Fruit fly (Drosophila melanogaster) whole organism, wandering third instar larva: Measurements from ENCODE around the gene dpr16.

Source experiments
- Abd-B ChIP-seq: fragments of >200 bp; optimal IDR thresholded peaks from 2 replicates; lab custom pipeline; 2017; ENCODE audit warnings: missing biosample characterization, missing genetic modification characterization
- CG32264 ChIP-seq: fragments of 200-800 bp; sonication (Bioruptor generic); optimal IDR thresholded peaks from 2 replicates; lab custom pipeline; 2016; ENCODE audit warnings: missing biosample characterization, missing genetic modification characterization
- CG9705 ChIP-seq: fragments of 200-800 bp; sonication (Bioruptor generic); optimal IDR thresholded peaks from 2 replicates; lab custom pipeline; 2018; ENCODE audit warnings: missing biosample characterization, mild to moderate bottlenecking, missing genetic modification characterization
- CrebA ChIP-seq: fragments of 200-800 bp; sonication (Bioruptor generic); optimal IDR thresholded peaks from 2 replicates; lab custom pipeline; 2016; ENCODE audit warnings: missing biosample characterization, mild to moderate bottlenecking, missing genetic modification characterization, borderline replicate concordance
- Dfd ChIP-seq: fragments of >200 bp; optimal IDR thresholded peaks from 2 replicates; lab custom pipeline; 2017; ENCODE audit warnings: missing biosample characterization, missing genetic modification characterization
- Dif ChIP-seq: fragments of 200-275, 200-300 bp; sonication (Bioruptor generic); optimal IDR thresholded peaks from 2 replicates; lab custom pipeline; 2018; ENCODE audit warnings: missing biosample characterization, missing genetic modification characterization; ENCODE audit not compliant: partially characterized antibody
- GATAd ChIP-seq: sonication (Bioruptor generic); optimal IDR thresholded peaks from 2 replicates; lab custom pipeline; 2016; ENCODE audit warnings: missing biosample characterization, missing genetic modification characterization
- HLH106 ChIP-seq: fragments of 200-800 bp; optimal IDR thresholded peaks from 3 replicates; lab custom pipeline; 2019; ENCODE audit warnings: missing biosample characterization, mild to moderate bottlenecking, missing genetic modification characterization, moderate library complexity
- Hnf4 ChIP-seq: fragments of 200-800 bp; sonication (Bioruptor generic); optimal IDR thresholded peaks from 2 replicates; lab custom pipeline; 2016; ENCODE audit warnings: missing biosample characterization, mild to moderate bottlenecking, missing genetic modification characterization
- Hr78 ChIP-seq: fragments of >200 bp; optimal IDR thresholded peaks from 2 replicates; lab custom pipeline; 2017; ENCODE audit warnings: missing biosample characterization, missing genetic modification characterization
- Hr83 ChIP-seq: fragments of 200-300 bp; sonication (Bioruptor generic); optimal IDR thresholded peaks from 2 replicates; lab custom pipeline; 2016; ENCODE audit warnings: missing biosample characterization, mild to moderate bottlenecking, missing genetic modification characterization, moderate library complexity; ENCODE audit not compliant: poor library complexity, severe bottlenecking
- Jra ChIP-seq: sonication (Bioruptor generic); optimal IDR thresholded peaks from 2 replicates; lab custom pipeline; 2016; ENCODE audit warnings: missing biosample characterization, missing genetic modification characterization
- Mio ChIP-seq: sonication (Bioruptor generic); optimal IDR thresholded peaks from 2 replicates; lab custom pipeline; 2016; ENCODE audit warnings: missing biosample characterization, missing genetic modification characterization
- Myc ChIP-seq: fragments of >200 bp; optimal IDR thresholded peaks from 2 replicates; lab custom pipeline; 2017
- N ChIP-seq: fragments of >200 bp; optimal IDR thresholded peaks from 2 replicates; lab custom pipeline; 2018; ENCODE audit warnings: missing biosample characterization, missing external identifiers, missing genetic modification characterization
- OdsH ChIP-seq: fragments of 200-800 bp; sonication (Bioruptor generic); optimal IDR thresholded peaks from 2 replicates; lab custom pipeline; 2016; ENCODE audit warnings: missing biosample characterization, mild to moderate bottlenecking, missing genetic modification characterization
- Rel ChIP-seq, 2 experiments: fragments of 200-800 bp; sonication (Bioruptor generic) in 1 of 2; optimal IDR thresholded peaks; 2 replicates in 1 of 2; 3 replicates in 1 of 2; lab custom pipeline; 2016 to 2019; ENCODE audit warnings: mild to moderate bottlenecking in 2 of 2, missing biosample characterization in 2 of 2, missing genetic modification characterization in 2 of 2, moderate library complexity in 1 of 2
- Sp1 ChIP-seq: fragments of 200-800 bp; sonication (Bioruptor generic); optimal IDR thresholded peaks from 3 replicates; lab custom pipeline; 2019; ENCODE audit warnings: missing biosample characterization, mild to moderate bottlenecking, missing genetic modification characterization, moderate library complexity
- Vsx2 ChIP-seq: fragments of 200-300, 225-300 bp; sonication (Bioruptor generic); optimal IDR thresholded peaks from 2 replicates; lab custom pipeline; 2018; ENCODE audit warnings: missing biosample characterization, missing genetic modification characterization; ENCODE audit not compliant: partially characterized antibody
- br ChIP-seq: fragments of 200-800 bp; sonication (Bioruptor generic); optimal IDR thresholded peaks from 2 replicates; lab custom pipeline; 2016; ENCODE audit warnings: missing biosample characterization, missing genetic modification characterization
- brk ChIP-seq: fragments of 200-800 bp; sonication (Bioruptor generic); optimal IDR thresholded peaks from 2 replicates; lab custom pipeline; 2016; ENCODE audit warnings: missing biosample characterization, mild to moderate bottlenecking, missing genetic modification characterization
- dl ChIP-seq, 2 experiments: fragments of 175-275, 200-275 bp in 1 of 2; fragments of 200-275 bp in 1 of 2; sonication (Bioruptor generic); optimal IDR thresholded peaks; lab custom pipeline; 2018; ENCODE audit warnings: mild to moderate bottlenecking in 2 of 2, missing biosample characterization in 2 of 2, missing genetic modification characterization in 2 of 2, moderate library complexity in 2 of 2; ENCODE audit not compliant: partially characterized antibody in 2 of 2, insufficient read depth in 1 of 2
- dmrt93B ChIP-seq: fragments of 200-800 bp; sonication (Bioruptor generic); optimal IDR thresholded peaks from 2 replicates; lab custom pipeline; 2018; ENCODE audit warnings: missing biosample characterization, mild to moderate bottlenecking, missing genetic modification characterization
- dsf ChIP-seq: sonication (Bioruptor generic); optimal IDR thresholded peaks from 2 replicates; lab custom pipeline; 2016; ENCODE audit warnings: missing biosample characterization, missing genetic modification characterization, borderline replicate concordance
- ey ChIP-seq: fragments of 200-800 bp; sonication (Bioruptor generic); optimal IDR thresholded peaks from 2 replicates; lab custom pipeline; 2016; ENCODE audit warnings: missing biosample characterization, missing genetic modification characterization
- foxo ChIP-seq, 2 experiments: fragments of 200-800 bp; sonication (Bioruptor generic); optimal IDR thresholded peaks; 2 replicates in 1 of 2; 3 replicates in 1 of 2; lab custom pipeline; 2016 to 2017; ENCODE audit warnings: missing biosample characterization in 2 of 2, missing genetic modification characterization in 2 of 2
- fru ChIP-seq: fragments of 200-800 bp; sonication (Bioruptor generic); optimal IDR thresholded peaks from 3 replicates; lab custom pipeline; 2016; ENCODE audit warnings: missing biosample characterization, mild to moderate bottlenecking, missing genetic modification characterization
- h ChIP-seq: fragments of 200-800 bp; sonication (Bioruptor generic); optimal IDR thresholded peaks from 3 replicates; lab custom pipeline; 2016; ENCODE audit warnings: missing biosample characterization, mild to moderate bottlenecking, missing genetic modification characterization
- jim ChIP-seq: fragments of 175-275, 200-325 bp; sonication (Bioruptor generic); optimal IDR thresholded peaks from 2 replicates; lab custom pipeline; 2016; ENCODE audit warnings: missing biosample characterization, mild to moderate bottlenecking, missing genetic modification characterization
- lola ChIP-seq: fragments of >200 bp; optimal IDR thresholded peaks from 2 replicates; lab custom pipeline; 2017; ENCODE audit warnings: missing biosample characterization, missing genetic modification characterization
- pan ChIP-seq: fragments of >200 bp; optimal IDR thresholded peaks from 2 replicates; lab custom pipeline; 2017
- psq ChIP-seq: fragments of 200-800 bp; sonication (Bioruptor generic); optimal IDR thresholded peaks from 3 replicates; lab custom pipeline; 2017; ENCODE audit warnings: missing biosample characterization, mild to moderate bottlenecking, missing genetic modification characterization, moderate library complexity
- rgr ChIP-seq: fragments of 200-800 bp; sonication (Bioruptor generic); optimal IDR thresholded peaks from 3 replicates; lab custom pipeline; 2016; ENCODE audit warnings: missing biosample characterization, mild to moderate bottlenecking, missing genetic modification characterization
- sage ChIP-seq: fragments of 200-800 bp; sonication (Bioruptor generic); optimal IDR thresholded peaks from 2 replicates; lab custom pipeline; 2016; ENCODE audit warnings: missing biosample characterization, mild to moderate bottlenecking, missing genetic modification characterization
- sv ChIP-seq: fragments of 200-800 bp; sonication (Bioruptor generic); optimal IDR thresholded peaks from 3 replicates; lab custom pipeline; 2016; ENCODE audit warnings: missing biosample characterization, missing genetic modification characterization
- tai ChIP-seq: sonication (Bioruptor generic); optimal IDR thresholded peaks from 2 replicates; lab custom pipeline; 2016; ENCODE audit warnings: missing biosample characterization, missing genetic modification characterization
- usp ChIP-seq: fragments of >200 bp; optimal IDR thresholded peaks from 2 replicates; lab custom pipeline; 2017; ENCODE audit warnings: missing biosample characterization, missing genetic modification characterization
- woc ChIP-seq: sonication (Bioruptor generic); optimal IDR thresholded peaks from 2 replicates; lab custom pipeline; 2016; ENCODE audit warnings: missing biosample characterization, mild to moderate bottlenecking, missing genetic modification characterization

The dpr16 gene

DNA sequence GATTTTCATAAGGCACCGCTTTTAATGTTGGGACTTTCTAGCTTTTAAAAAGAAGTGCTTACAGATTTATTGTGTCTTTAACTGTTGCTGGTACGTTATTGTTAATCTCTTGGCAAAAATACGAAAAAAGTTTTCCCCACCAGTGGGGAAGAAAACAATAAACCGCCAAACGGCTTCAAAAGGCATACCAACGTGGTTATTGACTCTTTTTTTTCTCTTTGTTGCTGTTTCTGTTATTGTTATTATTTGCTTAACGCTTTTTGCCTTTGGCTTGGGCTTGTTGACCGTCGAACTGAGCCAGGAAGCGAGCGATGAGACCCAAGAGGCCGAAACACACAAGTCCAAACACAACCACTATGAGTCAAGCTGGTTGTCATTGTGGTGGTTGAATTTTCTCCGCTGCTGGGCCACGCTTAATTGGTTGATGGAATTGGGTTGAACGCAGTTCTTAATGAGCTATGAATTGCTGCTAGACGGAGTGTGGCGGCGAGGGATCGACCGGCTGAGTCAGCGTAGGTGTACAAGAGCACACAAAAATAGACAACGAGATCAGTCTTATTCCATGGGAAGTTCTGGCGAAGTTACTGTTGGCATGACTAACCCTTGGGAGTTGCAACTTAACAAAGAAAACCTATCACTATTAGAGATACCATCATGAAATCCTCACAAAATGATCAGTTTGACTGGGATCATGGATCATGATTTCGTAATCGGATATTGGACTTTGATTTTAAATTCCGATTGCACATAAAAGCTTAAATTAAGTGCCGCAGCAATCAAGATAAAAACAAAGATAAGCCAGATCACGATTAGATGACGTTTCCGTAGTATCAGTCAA is 56.8 kb downstream of the dpr16 start:
- no peak for TF ChIP-seq Rel (GFP tag; optimal IDR thresholded peaks at IDR 0.05; lab: Kevin White, UChicago)
- TF ChIP-seq Rel (tag; optimal IDR thresholded peaks at IDR 0.05; lab: Kevin White, UChicago), result peak; percentile 80
- TF ChIP-seq Vsx2, result no peak

DNA sequence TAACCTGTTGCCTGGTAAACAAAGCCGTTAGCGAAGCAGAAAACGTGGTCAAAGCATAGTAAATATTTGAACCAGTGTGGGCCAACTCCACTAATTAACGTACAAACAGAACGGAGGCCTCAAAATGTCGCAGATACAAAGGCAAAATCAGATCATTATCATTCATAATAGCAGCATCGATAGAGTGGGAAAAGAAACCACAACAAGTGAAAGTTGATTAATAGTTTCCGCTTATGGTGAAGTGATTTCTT is 57.3 kb downstream of the dpr16 start:
- TF ChIP-seq psq, result no peak
- no peak for TF ChIP-seq CrebA (GFP tag; lab: Kevin White, UChicago)
- TF ChIP-seq jim (GFP tag; lab: Kevin White, UChicago), result no peak
- TF ChIP-seq CG9705 (GFP tag; lab: Kevin White, UChicago), result no peak
- no peak for TF ChIP-seq CG32264 (GFP tag; lab: Kevin White, UChicago)
- TF ChIP-seq tai (GFP tag; lab: Kevin White, UChicago), result no peak
- TF ChIP-seq dsf (GFP tag; lab: Kevin White, UChicago), result no peak
- TF ChIP-seq rgr (GFP tag; lab: Kevin White, UChicago), result no peak
- no peak for TF ChIP-seq Sp1 (GFP tag; lab: Kevin White, UChicago)
- no peak for TF ChIP-seq dl (GFP tag; optimal IDR thresholded peaks at IDR 0.05; lab: Kevin White, UChicago; ENCODE audit: insufficient read depth in 1 of 2, partially characterized antibody in 2 of 2)
- TF ChIP-seq Dif, result no peak

DNA sequence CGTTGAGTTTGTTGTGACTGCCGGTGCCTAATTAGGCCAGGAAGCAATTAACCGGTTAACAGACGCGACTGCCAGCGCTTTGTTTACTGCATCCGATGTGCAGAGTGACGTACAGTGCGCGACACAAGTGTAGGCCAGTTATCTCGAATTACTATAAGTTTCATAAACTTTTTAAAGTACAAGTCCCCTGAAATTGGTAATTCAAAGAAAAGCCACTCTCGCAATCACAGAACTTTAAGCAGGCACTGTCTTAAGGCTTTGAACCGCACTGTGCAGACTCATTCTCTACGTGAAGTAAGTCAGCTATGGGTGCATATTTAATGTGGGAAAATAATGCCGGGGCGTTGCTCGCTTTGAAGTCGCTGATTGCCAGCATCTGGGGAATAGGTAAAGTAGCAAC is 58.8 kb downstream of the dpr16 start:
- TF ChIP-seq sage (GFP tag; lab: Kevin White, UChicago) (peak; percentile 37), CG9705 (GFP tag; lab: Kevin White, UChicago) (no peak), CG32264 (GFP tag; lab: Kevin White, UChicago) (peak; percentile 25), dmrt93B (peak; percentile 19), sv (GFP tag; lab: Kevin White, UChicago) (no peak), OdsH (GFP tag; lab: Kevin White, UChicago) (peak; percentile 57), pan (no peak), Dfd (GFP tag; lab: Kevin White, UChicago) (no peak), foxo (GFP tag; optimal IDR thresholded peaks at IDR 0.05; lab: Kevin White, UChicago) (peak in 1 of 2 experiments; percentile 78), Rel (GFP tag; optimal IDR thresholded peaks at IDR 0.05; lab: Kevin White, UChicago) (no peak), Rel (tag; optimal IDR thresholded peaks at IDR 0.05; lab: Kevin White, UChicago) (no peak), N (GFP tag; lab: Kevin White, UChicago) (no peak), usp (no peak), Vsx2 (no peak), Myc (lab: Kevin White, UChicago) (no peak), tai (GFP tag; lab: Kevin White, UChicago) (no peak), brk (GFP tag; lab: Kevin White, UChicago) (no peak), br (GFP tag; lab: Kevin White, UChicago) (peak; percentile 74), Hr83 (no peak), Sp1 (GFP tag; lab: Kevin White, UChicago) (peak; percentile 48), GATAd (GFP tag; lab: Kevin White, UChicago) (no peak), dl (GFP tag; optimal IDR thresholded peaks at IDR 0.05; lab: Kevin White, UChicago; ENCODE audit: insufficient read depth in 1 of 2, partially characterized antibody in 2 of 2) (no peak), psq (peak; percentile 44), h (GFP tag; lab: Kevin White, UChicago) (peak; percentile 75), lola (no peak), Jra (GFP tag; lab: Kevin White, UChicago) (no peak), Abd-B (no peak), Mio (GFP tag; lab: Kevin White, UChicago) (no peak), ey (GFP tag; lab: Kevin White, UChicago) (peak; percentile 73), Hr78 (GFP tag; lab: Kevin White, UChicago) (no peak), Hnf4 (peak; percentile 58), woc (GFP tag; lab: Kevin White, UChicago) (no peak), fru (peak; percentile 64), Dif (no peak), jim (GFP tag; lab: Kevin White, UChicago) (no peak), HLH106 (peak; percentile 65), rgr (GFP tag; lab: Kevin White, UChicago) (peak; percentile 57), dsf (GFP tag; lab: Kevin White, UChicago) (no peak), CrebA (GFP tag; lab: Kevin White, UChicago) (no peak)
